Worm (Caenorhabditis elegans) whole organism, midembryonic: Measurements from ENCODE around the gene Y57G7A.2.

ENCODE experiments used
- T22C8.4 ChIP-seq: fragments of 200-800 bp; sonication (Bioruptor generic); IDR thresholded peaks from 2 replicates; pipeline ENCODE4 v1.3.6; 2022; ENCODE audit warnings: missing genetic modification characterization, missing compliant biosample characterization
- cog-1 ChIP-seq: sonication (generic microtip); optimal IDR thresholded peaks from 2 replicates; lab custom pipeline; 2016; ENCODE audit warnings: missing genetic modification characterization, missing compliant biosample characterization
- flt-1 ChIP-seq: fragments of 200-800 bp; sonication (Bioruptor generic); IDR thresholded peaks from 2 replicates; pipeline ENCODE4 v1.3.6; 2022; ENCODE audit warnings: missing genetic modification characterization, missing compliant biosample characterization
- klf-2 ChIP-seq: fragments of 200-800 bp; sonication (Bioruptor generic); conservative IDR thresholded peaks from 2 replicates; pipeline ENCODE4 v1.3.6; 2022; ENCODE audit warnings: missing genetic modification reagents, missing genetic modification characterization, missing compliant biosample characterization
- med-1 ChIP-seq: sonication (generic microtip); optimal IDR thresholded peaks from 2 replicates; lab custom pipeline; 2017; ENCODE audit warnings: missing genetic modification characterization, mild to moderate bottlenecking, missing compliant biosample characterization, antibody characterized with exemption, missing genetic modification reagents; ENCODE audit not compliant: insufficient read depth
- ref-1 ChIP-seq: fragments of 200-800 bp; sonication (Bioruptor generic); conservative IDR thresholded peaks from 2 replicates; pipeline ENCODE4 v1.3.6; 2022; ENCODE audit warnings: missing genetic modification reagents, missing genetic modification characterization, missing compliant biosample characterization
- tab-1 ChIP-seq: fragments of 200-800 bp; sonication (Bioruptor generic); IDR thresholded peaks from 2 replicates; pipeline ENCODE4 v1.3.6; 2022; ENCODE audit warnings: missing genetic modification characterization, missing compliant biosample characterization
- ztf-23 ChIP-seq: fragments of 200-800 bp; sonication (Bioruptor generic); IDR thresholded peaks from 2 replicates; pipeline ENCODE4 v1.3.6; 2022; ENCODE audit warnings: missing genetic modification reagents, missing genetic modification characterization, missing compliant biosample characterization
- ztf-29 ChIP-seq: fragments of 200-800 bp; sonication (Bioruptor generic); IDR thresholded peaks from 2 replicates; pipeline ENCODE4 v1.3.6; 2022; ENCODE audit warnings: missing genetic modification reagents, missing genetic modification characterization, missing compliant biosample characterization

Y57G7A.2 gene

DNA sequence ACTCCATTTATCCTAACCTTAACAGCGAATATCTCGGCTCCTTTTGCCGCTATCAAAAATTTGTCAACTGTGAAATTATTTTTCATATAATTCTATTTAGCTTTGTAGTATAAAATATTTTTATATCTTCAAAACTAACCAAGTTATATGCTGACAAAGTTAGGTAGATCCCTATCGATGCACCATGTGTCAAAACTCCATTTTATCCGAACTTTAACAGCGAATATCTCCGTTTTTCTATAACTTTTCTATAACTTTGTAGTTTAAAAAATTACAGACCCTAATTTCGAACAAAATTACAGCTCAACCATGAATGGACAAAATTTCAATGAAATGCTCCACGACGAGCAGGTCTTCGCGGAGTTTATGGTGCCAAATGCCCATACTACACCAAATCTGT is at the start of gene Y57G7A.2:
TSS of gene Y57G7A.2 (plus strand) at position 301 of the 400 bp plus-strand sequence.
- TF ChIP-seq T22C8.4 (GFP tag; lab: Robert Waterston, UW) (no peak), klf-2 (GFP tag; lab: Robert Waterston, UW) (no peak), tab-1 (GFP tag; lab: Robert Waterston, UW) (no peak), med-1 (GFP tag; lab: Kevin White, UChicago) (no peak), ztf-29 (GFP tag; lab: Robert Waterston, UW) (no peak), cog-1 (no peak), ref-1 (GFP tag; lab: Robert Waterston, UW) (no peak), ztf-23 (GFP tag; lab: Robert Waterston, UW) (no peak), flt-1 (GFP tag; lab: Robert Waterston, UW) (no peak)

- TF ChIP-seq ref-1 (GFP tag; lab: Robert Waterston, UW), result no peak
- TF ChIP-seq ztf-29 (GFP tag; lab: Robert Waterston, UW), result peak; percentile 15; the same call in 1 of the 2 replicates
- TF ChIP-seq klf-2 (GFP tag; lab: Robert Waterston, UW), result no peak
- no peak for TF ChIP-seq med-1 (GFP tag; lab: Kevin White, UChicago)
- TF ChIP-seq ztf-23 (GFP tag; lab: Robert Waterston, UW), result no peak
- TF ChIP-seq cog-1, result peak; percentile 92
- peak; percentile 76 for TF ChIP-seq flt-1 (GFP tag; lab: Robert Waterston, UW)
- no peak for TF ChIP-seq tab-1 (GFP tag; lab: Robert Waterston, UW)
- no peak for TF ChIP-seq T22C8.4 (GFP tag; lab: Robert Waterston, UW)
Measured at ce11 chrII:1246855-1247259, 49.0 kb upstream of the Y57G7A.2 start.

ce11 chrII:1252259-1252658 is 43.6 kb upstream of the Y57G7A.2 start, which contains the start of gene lin-42:
Gene lin-42, minus strand, starts transcription at chrII:1252359.
- TF ChIP-seq tab-1 (GFP tag; lab: Robert Waterston, UW) (no peak), ztf-23 (GFP tag; lab: Robert Waterston, UW) (no peak), med-1 (GFP tag; lab: Kevin White, UChicago) (no peak), ref-1 (GFP tag; lab: Robert Waterston, UW) (no peak), ztf-29 (GFP tag; lab: Robert Waterston, UW) (no peak), cog-1 (no peak), klf-2 (GFP tag; lab: Robert Waterston, UW) (no peak), T22C8.4 (GFP tag; lab: Robert Waterston, UW) (no peak), flt-1 (GFP tag; lab: Robert Waterston, UW) (no peak)

ce11 chrII:1255637-1256036 is 40.2 kb upstream of the Y57G7A.2 start, which contains the start of gene clec-119:
Gene clec-119, plus strand, starts transcription at chrII:1255937.
- TF ChIP-seq tab-1 (GFP tag; lab: Robert Waterston, UW) (no peak), ztf-23 (GFP tag; lab: Robert Waterston, UW) (no peak), cog-1 (no peak), flt-1 (GFP tag; lab: Robert Waterston, UW) (no peak), med-1 (GFP tag; lab: Kevin White, UChicago) (no peak), T22C8.4 (GFP tag; lab: Robert Waterston, UW) (no peak), ztf-29 (GFP tag; lab: Robert Waterston, UW) (no peak), klf-2 (GFP tag; lab: Robert Waterston, UW) (no peak), ref-1 (GFP tag; lab: Robert Waterston, UW) (no peak)

- no peak for TF ChIP-seq T22C8.4 (GFP tag; lab: Robert Waterston, UW)
- TF ChIP-seq flt-1 (GFP tag; lab: Robert Waterston, UW), result no peak
- TF ChIP-seq med-1 (GFP tag; lab: Kevin White, UChicago), result no peak
- TF ChIP-seq ztf-23 (GFP tag; lab: Robert Waterston, UW), result no peak
- TF ChIP-seq ref-1 (GFP tag; lab: Robert Waterston, UW), result no peak
- no peak for TF ChIP-seq ztf-29 (GFP tag; lab: Robert Waterston, UW)
- TF ChIP-seq cog-1, result no peak
- no peak for TF ChIP-seq tab-1 (GFP tag; lab: Robert Waterston, UW)
- TF ChIP-seq klf-2 (GFP tag; lab: Robert Waterston, UW), result no peak
Measured at ce11 chrII:1256742-1257141, 39.1 kb upstream of the Y57G7A.2 start.

DNA sequence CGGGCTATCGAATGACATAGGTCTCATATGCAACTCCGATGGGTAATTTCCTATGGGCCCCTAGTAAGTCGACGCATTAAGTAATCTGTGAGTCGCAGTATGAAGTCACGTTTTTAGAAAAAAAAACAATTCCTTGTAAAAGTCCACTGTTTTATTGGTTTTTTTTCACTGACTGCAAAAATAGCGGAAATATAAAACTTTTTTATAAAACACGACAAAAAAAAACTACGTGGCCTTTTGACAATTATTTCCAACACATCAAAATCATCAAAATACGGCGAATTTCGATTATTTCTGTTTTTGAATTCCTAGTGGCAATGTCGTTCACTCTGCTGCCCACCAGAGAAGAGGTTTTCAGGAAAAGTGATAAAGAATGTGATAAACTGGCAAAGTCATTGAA is 37.2 kb upstream of the Y57G7A.2 start, which contains the start of gene clpr-2:
TSS of gene clpr-2 (plus strand) at position 301 of the 400 bp plus-strand sequence.
- TF ChIP-seq klf-2 (GFP tag; lab: Robert Waterston, UW), result no peak
- no peak for TF ChIP-seq T22C8.4 (GFP tag; lab: Robert Waterston, UW)
- TF ChIP-seq cog-1, result no peak
- TF ChIP-seq tab-1 (GFP tag; lab: Robert Waterston, UW), result no peak
- no peak for TF ChIP-seq ztf-23 (GFP tag; lab: Robert Waterston, UW)
- TF ChIP-seq ref-1 (GFP tag; lab: Robert Waterston, UW), result no peak
- no peak for TF ChIP-seq flt-1 (GFP tag; lab: Robert Waterston, UW)
- TF ChIP-seq med-1 (GFP tag; lab: Kevin White, UChicago), result no peak
- no peak for TF ChIP-seq ztf-29 (GFP tag; lab: Robert Waterston, UW)

DNA sequence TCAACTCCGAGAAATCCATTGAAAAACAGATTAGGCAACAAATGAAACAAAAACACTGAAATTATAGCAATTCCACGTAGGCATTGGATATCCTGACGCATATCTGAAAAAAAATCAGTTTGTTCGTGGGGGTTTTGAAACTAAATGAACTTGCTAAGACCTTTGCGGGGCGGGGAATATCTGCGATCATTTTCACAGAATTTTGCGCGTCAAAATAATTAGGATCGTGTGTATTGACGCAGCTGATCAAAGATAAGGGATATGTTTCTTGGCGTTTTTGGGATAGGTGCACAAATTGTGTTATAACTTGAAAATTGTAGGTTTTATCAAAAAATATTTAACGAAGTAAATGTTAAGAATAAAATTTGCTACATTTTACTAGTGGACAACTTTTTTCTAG is 29.1 kb upstream of the Y57G7A.2 start, which contains the start of gene oac-30:
TSS of gene oac-30 (minus strand) at position 101 of the 400 bp plus-strand sequence.
- TF ChIP-seq cog-1 (no peak), ztf-23 (GFP tag; lab: Robert Waterston, UW) (no peak), ztf-29 (GFP tag; lab: Robert Waterston, UW) (no peak), flt-1 (GFP tag; lab: Robert Waterston, UW) (no peak), T22C8.4 (GFP tag; lab: Robert Waterston, UW) (no peak), klf-2 (GFP tag; lab: Robert Waterston, UW) (no peak), ref-1 (GFP tag; lab: Robert Waterston, UW) (no peak)

DNA sequence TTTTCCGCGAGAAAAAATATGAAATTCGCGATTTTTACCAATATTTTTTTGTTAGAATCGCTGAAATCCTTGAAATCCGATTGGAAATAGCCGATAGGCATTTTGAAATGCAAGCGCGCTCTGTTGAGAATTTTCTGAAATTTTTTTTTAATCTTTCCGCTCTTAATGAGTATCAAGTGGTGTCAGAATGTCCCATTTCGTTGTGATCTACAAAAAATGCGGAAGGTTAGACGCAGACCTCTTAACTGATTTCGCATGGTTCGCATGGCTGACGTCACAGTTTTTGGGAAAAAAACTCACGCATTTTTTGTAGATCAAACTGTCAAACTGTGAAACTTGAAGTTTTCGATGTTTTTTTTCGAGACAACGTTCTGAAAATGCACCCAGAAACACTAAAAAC is 24.1 kb upstream of the Y57G7A.2 start, which contains the start of gene srw-66:
TSS of gene srw-66 (minus strand) at position 101 of the 400 bp plus-strand sequence.
- TF ChIP-seq klf-2 (GFP tag; lab: Robert Waterston, UW) (no peak), ztf-29 (GFP tag; lab: Robert Waterston, UW) (no peak), med-1 (GFP tag; lab: Kevin White, UChicago) (no peak), flt-1 (GFP tag; lab: Robert Waterston, UW) (no peak), tab-1 (GFP tag; lab: Robert Waterston, UW) (no peak), ref-1 (GFP tag; lab: Robert Waterston, UW) (no peak), cog-1 (no peak), T22C8.4 (GFP tag; lab: Robert Waterston, UW) (no peak), ztf-23 (GFP tag; lab: Robert Waterston, UW) (no peak)
